Fruit fly (Drosophila melanogaster): Measurements from ENCODE around the gene RpL17.

The RpL17 gene

dm6 chrX:6703957-6704356, 40.1 kb downstream of the RpL17 start:
- TF ChIP-seq Pif1A (GFP tag; optimal IDR thresholded peaks at IDR 0.05) (peak; percentile 51), CG10348 (GFP tag; IDR thresholded peaks at IDR 0.05) (no peak), CG14655 (GFP tag; optimal IDR thresholded peaks at IDR 0.05) (peak; percentile 65), CG13204 (GFP tag; optimal IDR thresholded peaks at IDR 0.05) (no peak), EcR (GFP tag; optimal IDR thresholded peaks at IDR 0.05) (no peak), CG17806 (tag; optimal IDR thresholded peaks at IDR 0.05) (peak; percentile 28), CG32121 (GFP tag; IDR thresholded peaks at IDR 0.05) (no peak), CG12605 (GFP tag; IDR thresholded peaks at IDR 0.05) (no peak), fd96Ca (GFP tag; IDR thresholded peaks at IDR 0.05) (no peak), CG15710 (tag; optimal IDR thresholded peaks at IDR 0.05) (peak; percentile 53), CG8159 (tag; optimal IDR thresholded peaks at IDR 0.05) (peak; percentile 63), rn (GFP tag; IDR thresholded peaks at IDR 0.05) (no peak), Snoo (tag; optimal IDR thresholded peaks at IDR 0.05) (no peak), CG4496 (GFP tag; IDR thresholded peaks at IDR 0.05) (no peak), CG34367 (tag; optimal IDR thresholded peaks at IDR 0.05) (peak; percentile 33), CG8301 (tag; optimal IDR thresholded peaks at IDR 0.05) (peak; percentile 49), CG9948 (tag; optimal IDR thresholded peaks at IDR 0.05) (peak; percentile 52), D1 (tag; optimal IDR thresholded peaks at IDR 0.05) (no peak), Ets98B (GFP tag; IDR thresholded peaks at IDR 0.05) (no peak), Pif1B (GFP tag; optimal IDR thresholded peaks at IDR 0.05) (peak; percentile 16), gl (tag; optimal IDR thresholded peaks at IDR 0.05) (no peak)

dm6 chrX:6703237-6703636, 40.8 kb downstream of the RpL17 start:
- peak; percentile 6 for TF ChIP-seq CG15710 (tag; optimal IDR thresholded peaks at IDR 0.05)
- no peak for TF ChIP-seq CG10348 (GFP tag; IDR thresholded peaks at IDR 0.05)
- peak; percentile 38; the same call in 1 of the 3 replicates for TF ChIP-seq CG4496 (GFP tag; IDR thresholded peaks at IDR 0.05)
- peak; percentile 64 for TF ChIP-seq CG14655 (GFP tag; optimal IDR thresholded peaks at IDR 0.05)
- TF ChIP-seq CG12605 (GFP tag; IDR thresholded peaks at IDR 0.05): 0 out of 2 replicates have a peak, but pooled peaks have one; percentile 5
- peak; percentile 39 for TF ChIP-seq CG8159 (tag; optimal IDR thresholded peaks at IDR 0.05)
- TF ChIP-seq gl (tag; optimal IDR thresholded peaks at IDR 0.05): no peak
- TF ChIP-seq Ets98B (GFP tag; IDR thresholded peaks at IDR 0.05): no peak
- TF ChIP-seq CG9948 (tag; optimal IDR thresholded peaks at IDR 0.05): peak; percentile 22
- no peak for TF ChIP-seq D1 (tag; optimal IDR thresholded peaks at IDR 0.05)
- TF ChIP-seq EcR (GFP tag; optimal IDR thresholded peaks at IDR 0.05): no peak
- TF ChIP-seq fd96Ca (GFP tag; IDR thresholded peaks at IDR 0.05): no peak
- TF ChIP-seq Pif1B (GFP tag; optimal IDR thresholded peaks at IDR 0.05): no peak
- TF ChIP-seq Pif1A (GFP tag; optimal IDR thresholded peaks at IDR 0.05): no peak
- TF ChIP-seq CG32121 (GFP tag; IDR thresholded peaks at IDR 0.05): no peak
- TF ChIP-seq CG34367 (tag; optimal IDR thresholded peaks at IDR 0.05): peak; percentile 14
- TF ChIP-seq CG13204 (GFP tag; optimal IDR thresholded peaks at IDR 0.05): no peak
- no peak for TF ChIP-seq rn (GFP tag; IDR thresholded peaks at IDR 0.05)
- no peak for TF ChIP-seq Snoo (tag; optimal IDR thresholded peaks at IDR 0.05)
- peak; percentile 6 for TF ChIP-seq CG17806 (tag; optimal IDR thresholded peaks at IDR 0.05)
- TF ChIP-seq CG8301 (tag; optimal IDR thresholded peaks at IDR 0.05): peak; percentile 15

dm6 chrX:6702591-6702990, 41.4 kb downstream of the RpL17 start:
- no peak for TF ChIP-seq Pif1A (GFP tag; optimal IDR thresholded peaks at IDR 0.05)
- peak; percentile 32; the same call in 1 of the 2 replicates for TF ChIP-seq CG12605 (GFP tag; IDR thresholded peaks at IDR 0.05)
- TF ChIP-seq fd96Ca (GFP tag; IDR thresholded peaks at IDR 0.05): peak; percentile 31; the same call in 1 of the 3 replicates
- peak; percentile 67 for TF ChIP-seq CG4496 (GFP tag; IDR thresholded peaks at IDR 0.05)
- TF ChIP-seq CG32121 (GFP tag; IDR thresholded peaks at IDR 0.05): peak; percentile 31; the same call in 1 of the 2 replicates

dm6 chrX:6702028-6702433, 42.0 kb downstream of the RpL17 start:
- TF ChIP-seq CG14655 (GFP tag; optimal IDR thresholded peaks at IDR 0.05) (peak; percentile 82), rn (GFP tag; IDR thresholded peaks at IDR 0.05) (peak; percentile 51), CG8159 (tag; optimal IDR thresholded peaks at IDR 0.05) (peak; percentile 83), CG8301 (tag; optimal IDR thresholded peaks at IDR 0.05) (peak; percentile 80), gl (tag; optimal IDR thresholded peaks at IDR 0.05) (peak; percentile 33), CG13204 (GFP tag; optimal IDR thresholded peaks at IDR 0.05) (peak; percentile 54), CG15710 (tag; optimal IDR thresholded peaks at IDR 0.05) (peak; percentile 78), Snoo (tag; optimal IDR thresholded peaks at IDR 0.05) (peak; percentile 9), fd96Ca (GFP tag; IDR thresholded peaks at IDR 0.05) (peak; percentile 66; the same call in 2 of the 3 replicates), D1 (tag; optimal IDR thresholded peaks at IDR 0.05) (peak; percentile 43), CG10348 (GFP tag; IDR thresholded peaks at IDR 0.05) (0 out of 2 replicates have a peak, but pooled peaks have one; percentile 45), CG9948 (tag; optimal IDR thresholded peaks at IDR 0.05) (peak; percentile 74), EcR (GFP tag; optimal IDR thresholded peaks at IDR 0.05) (no peak), CG4496 (GFP tag; IDR thresholded peaks at IDR 0.05) (peak; percentile 88), CG32121 (GFP tag; IDR thresholded peaks at IDR 0.05) (peak; percentile 83), Ets98B (GFP tag; IDR thresholded peaks at IDR 0.05) (peak; percentile 78), Pif1A (GFP tag; optimal IDR thresholded peaks at IDR 0.05) (peak; percentile 74), CG12605 (GFP tag; IDR thresholded peaks at IDR 0.05) (peak; percentile 53; the same call in 1 of the 2 replicates), Pif1B (GFP tag; optimal IDR thresholded peaks at IDR 0.05) (peak; percentile 67), CG34367 (tag; optimal IDR thresholded peaks at IDR 0.05) (peak; percentile 74), CG17806 (tag; optimal IDR thresholded peaks at IDR 0.05) (peak; percentile 74)

- no peak for TF ChIP-seq CG9948 (tag; optimal IDR thresholded peaks at IDR 0.05)
- no peak for TF ChIP-seq Ets98B (GFP tag; IDR thresholded peaks at IDR 0.05)
- TF ChIP-seq CG12605 (GFP tag; IDR thresholded peaks at IDR 0.05): no peak
- TF ChIP-seq CG4496 (GFP tag; IDR thresholded peaks at IDR 0.05): no peak
Measured at dm6 chrX:6700990-6701530, 43.0 kb downstream of the RpL17 start.

Data from whole organism, pupa.